Fruit fly (Drosophila melanogaster): ENCODE results near the gene CG6026.

The CG6026 gene

dm6 chr3R:19031210-19031609, 2.1 kb upstream of the CG6026 start, which contains the start of the genes Prp18 and CG6013 (continued):
- TF ChIP-seq CG42726 (GFP tag; IDR thresholded peaks at IDR 0.05; ENCODE audit: partially characterized antibody) (no peak), ken (GFP tag; IDR thresholded peaks at IDR 0.05) (no peak), C15 (GFP tag; IDR thresholded peaks at IDR 0.05) (no peak), bab2 (GFP tag; optimal IDR thresholded peaks at IDR 0.05) (no peak), CG1024 (GFP tag; IDR thresholded peaks at IDR 0.05) (no peak), CG18764 (GFP tag; optimal IDR thresholded peaks at IDR 0.05) (peak; percentile 30), B-H2 (GFP tag; optimal IDR thresholded peaks at IDR 0.05) (no peak), Max (GFP tag; optimal IDR thresholded peaks at IDR 0.05) (no peak), zfh1 (GFP tag; IDR thresholded peaks at IDR 0.05) (peak; percentile 32; the same call in 1 of the 3 replicates), cas (GFP tag; IDR thresholded peaks at IDR 0.05) (no peak), HmgZ (tag; optimal IDR thresholded peaks at IDR 0.05) (peak; percentile 49), pros (GFP tag; optimal IDR thresholded peaks at IDR 0.05) (no peak), Ets65A (GFP tag) (no peak), chn (GFP tag; optimal IDR thresholded peaks at IDR 0.05) (no peak), Side (GFP tag; optimal IDR thresholded peaks at IDR 0.05) (no peak), gt (GFP tag; IDR thresholded peaks at IDR 0.05) (no peak), br (optimal IDR thresholded peaks at IDR 0.05) (no peak), ase (GFP tag; IDR thresholded peaks at IDR 0.05) (no peak), sob (GFP tag; IDR thresholded peaks at IDR 0.05) (peak; percentile 38; the same call in 1 of the 2 replicates), zen (tag; optimal IDR thresholded peaks at IDR 0.05) (peak; percentile 42), Meics (GFP tag; optimal IDR thresholded peaks at IDR 0.05) (peak; percentile 60)

DNA sequence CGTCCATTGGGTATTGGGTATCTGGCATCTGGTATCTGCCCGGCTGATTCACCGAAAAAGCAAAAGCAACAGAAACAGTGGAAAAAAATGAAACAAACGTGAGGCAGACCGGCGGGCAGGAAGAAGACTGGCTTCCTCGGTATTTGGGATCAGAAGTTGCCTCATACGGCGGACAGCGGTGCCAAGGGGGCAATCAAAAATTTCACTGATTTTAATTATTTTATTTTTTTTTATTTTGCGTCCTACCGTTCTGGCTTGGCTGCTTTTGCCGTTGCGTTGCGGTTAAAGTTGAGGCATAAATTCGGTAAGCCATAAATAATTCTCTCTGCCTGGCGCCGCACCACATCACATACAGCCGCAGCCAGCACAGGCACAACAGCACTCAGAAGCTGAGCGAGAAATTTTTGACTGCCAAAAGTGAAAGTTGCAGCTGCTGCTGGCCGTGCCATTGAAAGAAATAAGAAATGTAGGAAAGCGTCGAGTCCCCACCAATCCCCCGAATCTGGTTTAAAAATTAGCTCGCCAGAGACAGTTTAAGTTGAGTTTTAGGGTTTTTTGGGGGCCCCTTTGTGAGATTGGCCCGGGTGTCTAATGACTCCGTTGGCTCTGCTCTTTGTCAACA, 3.3 kb downstream of the CG6026 start:
- TF ChIP-seq Blimp-1 (GFP tag; optimal IDR thresholded peaks at IDR 0.05) (peak; percentile 96), gce (GFP tag; IDR thresholded peaks at IDR 0.05) (0 out of 3 replicates have a peak, but pooled peaks have one; percentile 11), CG43689 (GFP tag; IDR thresholded peaks at IDR 0.05) (no peak)

DNA sequence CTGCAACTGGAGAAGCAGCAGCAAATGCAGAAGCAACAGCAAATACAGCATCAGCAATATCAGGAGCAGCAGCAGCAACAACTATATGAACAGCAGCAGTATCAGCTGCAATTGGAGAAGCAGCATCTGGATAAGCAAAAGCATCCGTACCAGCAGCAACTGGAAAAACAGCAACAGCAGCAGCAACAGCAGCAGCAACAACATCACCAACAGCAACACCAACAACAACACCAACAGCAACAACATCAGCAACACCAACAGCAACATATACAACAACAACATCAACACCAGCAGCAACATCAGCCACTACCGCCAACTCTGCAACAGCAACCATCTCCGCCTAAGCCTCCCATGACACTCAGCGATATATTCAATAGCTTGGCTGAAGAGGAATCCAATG, 7.3 kb downstream of the CG6026 start:
- TF ChIP-seq Vsx1 (GFP tag; optimal IDR thresholded peaks at IDR 0.05) (no peak), wor (GFP tag; IDR thresholded peaks at IDR 0.05) (no peak), Usf (GFP tag; optimal IDR thresholded peaks at IDR 0.05) (no peak), CG1024 (GFP tag; IDR thresholded peaks at IDR 0.05) (no peak), mirr (GFP tag; optimal IDR thresholded peaks at IDR 0.05) (no peak), CG11723 (GFP tag; optimal IDR thresholded peaks at IDR 0.05) (no peak), CG15269 (tag; optimal IDR thresholded peaks at IDR 0.05) (no peak), CG5180 (GFP tag; optimal IDR thresholded peaks at IDR 0.05) (no peak), CG3995 (GFP tag; optimal IDR thresholded peaks at IDR 0.05) (no peak), Dfd (GFP tag; optimal IDR thresholded peaks at IDR 0.05) (no peak), CG2889 (GFP tag; IDR thresholded peaks at IDR 0.05) (no peak)

DNA sequence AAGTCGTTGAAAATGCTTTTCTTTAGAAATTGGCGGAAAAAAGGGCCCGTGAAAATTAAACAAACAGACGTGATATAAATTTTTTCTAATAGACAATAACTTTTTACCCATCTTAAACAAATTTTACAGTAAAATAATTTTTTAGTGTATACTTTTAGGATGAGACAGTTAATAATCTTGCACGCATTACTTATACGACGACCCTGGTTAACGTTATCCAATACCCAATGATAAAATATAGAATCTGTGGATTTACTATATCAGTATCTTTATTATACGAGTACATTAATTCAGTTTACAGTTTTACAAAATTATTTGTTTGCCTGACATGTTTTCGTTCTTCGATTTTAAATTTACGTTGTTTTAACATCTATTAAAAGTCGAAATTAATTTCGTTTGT, 11.3 kb downstream of the CG6026 start:
- no peak for TF ChIP-seq CG13775 (GFP tag; optimal IDR thresholded peaks at IDR 0.05)
- peak; percentile 80 for TF ChIP-seq CG3281 (GFP tag; optimal IDR thresholded peaks at IDR 0.05)
- TF ChIP-seq CG7928 (GFP tag; optimal IDR thresholded peaks at IDR 0.05): peak; percentile 76
- TF ChIP-seq sqz (GFP tag; optimal IDR thresholded peaks at IDR 0.05): no peak
- TF ChIP-seq Fer2 (tag; optimal IDR thresholded peaks at IDR 0.05): no peak
- TF ChIP-seq CG9437 (GFP tag; optimal IDR thresholded peaks at IDR 0.05): peak; percentile 96
- TF ChIP-seq CTCF (GFP tag; optimal IDR thresholded peaks at IDR 0.05): peak; percentile 41
- TF ChIP-seq CG18476 (GFP tag; optimal IDR thresholded peaks at IDR 0.05): no peak
- no peak for TF ChIP-seq CG7987 (GFP tag; optimal IDR thresholded peaks at IDR 0.05)
- TF ChIP-seq amos (GFP tag; IDR thresholded peaks at IDR 0.05; ENCODE audit: partially characterized antibody): peak; percentile 26; the same call in 1 of the 2 replicates
- no peak for TF ChIP-seq CG6254 (GFP tag; optimal IDR thresholded peaks at IDR 0.05)
- no peak for TF ChIP-seq CG14965 (GFP tag; optimal IDR thresholded peaks at IDR 0.05; ENCODE audit: borderline replicate concordance)
- TF ChIP-seq stwl (tag; optimal IDR thresholded peaks at IDR 0.05): peak; percentile 72
- TF ChIP-seq Pdp1 (GFP tag; optimal IDR thresholded peaks at IDR 0.05): peak in 1 of 2 experiments; percentile 84
- no peak for TF ChIP-seq esg (GFP tag; conservative IDR thresholded peaks at IDR 0.05)
